Worm (Caenorhabditis elegans) whole organism, early embryonic: Measurements from ENCODE around the gene ace-3.

Experiments
- B0310.2 ChIP-seq: sonication (generic microtip); optimal IDR thresholded peaks from 2 replicates; lab custom pipeline; 2016; ENCODE audit warnings: mild to moderate bottlenecking, missing genetic modification characterization, missing compliant biosample characterization
- F13C5.2 ChIP-seq: sonication (generic microtip); optimal IDR thresholded peaks from 2 replicates; lab custom pipeline; 2017; ENCODE audit warnings: mild to moderate bottlenecking, missing genetic modification characterization, inconsistent platforms, missing compliant biosample characterization
- ama-1 ChIP-seq: fragments of 150-350 bp; optimal IDR thresholded peaks from 2 replicates; lab custom pipeline; 2014
- ceh-36 ChIP-seq: sonication (generic microtip); optimal IDR thresholded peaks from 2 replicates; lab custom pipeline; 2016; ENCODE audit warnings: missing genetic modification characterization, inconsistent platforms, missing compliant biosample characterization
- pes-1 ChIP-seq: fragments of 200-800 bp; sonication (Bioruptor generic); IDR thresholded peaks from 2 replicates; pipeline ENCODE4 v1.3.6; 2022; ENCODE audit warnings: missing genetic modification reagents, missing genetic modification characterization, missing compliant biosample characterization
- scrt-1 ChIP-seq: fragments of 200-800 bp; sonication (Bioruptor generic); IDR thresholded peaks from 2 replicates; pipeline ENCODE4 v1.3.6; 2022; ENCODE audit warnings: missing genetic modification characterization, missing compliant biosample characterization

DNA sequence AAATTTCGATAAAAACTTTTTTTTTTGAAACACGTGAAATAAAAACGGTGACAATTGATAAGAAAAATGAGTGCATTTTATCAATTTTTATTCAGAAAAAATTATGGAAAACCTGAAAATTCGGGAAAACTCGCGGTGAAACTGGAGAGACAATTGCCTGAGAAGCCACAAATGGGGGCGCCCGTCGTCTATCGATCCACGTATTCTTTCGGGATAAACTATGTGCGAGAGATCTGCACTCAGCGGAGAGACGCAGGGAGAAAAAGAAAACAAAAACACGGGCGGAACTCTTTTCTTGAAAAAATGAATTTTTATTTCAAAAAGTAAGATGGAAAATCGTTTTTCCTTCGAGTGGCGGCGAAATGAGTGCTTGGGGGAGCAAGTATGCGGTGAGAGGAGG is 28.4 kb downstream of the ace-3 start, which contains the start of gene men-1:
- no peak for TF ChIP-seq F13C5.2 (tag; lab: Kevin White, UChicago)
- no peak for TF ChIP-seq pes-1
- TF ChIP-seq scrt-1 (GFP tag; lab: Robert Waterston, UW), result no peak
- no peak for TF ChIP-seq ceh-36
- TF ChIP-seq ama-1 (lab: Kevin White, UChicago), result no peak
- TF ChIP-seq B0310.2, result no peak
